Worm (Caenorhabditis elegans) whole organism, midembryonic: ENCODE data around the gene C25E10.8.

ENCODE experiments used
- flt-1 ChIP-seq: fragments of 200-800 bp; sonication (Bioruptor generic); IDR thresholded peaks from 2 replicates; pipeline ENCODE4 v1.3.6; 2022; ENCODE audit warnings: missing genetic modification characterization, missing compliant biosample characterization
- ztf-29 ChIP-seq: fragments of 200-800 bp; sonication (Bioruptor generic); IDR thresholded peaks from 2 replicates; pipeline ENCODE4 v1.3.6; 2022; ENCODE audit warnings: missing genetic modification reagents, missing genetic modification characterization, missing compliant biosample characterization

DNA sequence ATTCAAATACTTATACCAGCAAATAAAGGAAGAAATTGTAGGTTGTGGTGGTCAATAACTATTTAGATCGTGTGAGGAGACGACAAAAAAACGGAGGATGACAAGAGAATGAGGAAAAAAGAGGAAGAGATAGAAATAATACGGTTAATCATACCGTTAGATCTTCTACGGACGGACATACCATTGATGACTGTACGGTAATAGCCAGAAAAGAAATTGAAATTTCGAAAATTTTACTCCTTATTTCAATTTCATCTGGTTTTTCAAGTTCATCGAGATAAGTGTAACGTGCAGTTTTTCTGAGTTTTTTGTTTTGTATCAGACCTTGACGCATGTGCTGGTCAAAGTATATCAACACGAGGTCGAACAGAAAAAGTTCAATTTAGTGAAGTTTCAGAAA lies 12.0 kb upstream of the C25E10.8 start:
- no peak for TF ChIP-seq flt-1
- no peak for TF ChIP-seq ztf-29 (GFP tag; lab: Robert Waterston, UW)
